Worm (Caenorhabditis elegans): ENCODE results near the gene Y59E9AL.4.
"Not testable (repeated sequence)": the region's sequence is repeated elsewhere in the genome, so short reads cannot be mapped to it uniquely, and the experiment has no call there.

Y59E9AL.4 gene

ce11 chrIV:5228619-5229018 is 13.6 kb upstream of the Y59E9AL.4 start, which contains the start of gene thn-6:
Gene thn-6 (plus strand): TSS chrIV:5228919.
- TF ChIP-seq egl-43 (GFP tag; IDR thresholded peaks at IDR 0.05): no peak
- TF ChIP-seq daf-12 (tag; optimal IDR thresholded peaks at IDR 0.05): no peak
- no peak for TF ChIP-seq dve-1 (tag; optimal IDR thresholded peaks at IDR 0.05; ENCODE audit: insufficient read depth)
- no peak for TF ChIP-seq ces-1 (GFP tag; optimal IDR thresholded peaks at IDR 0.05)
- TF ChIP-seq nhr-41 (GFP tag; IDR thresholded peaks at IDR 0.05): no peak
- no peak for TF ChIP-seq mdl-1 (tag; optimal IDR thresholded peaks at IDR 0.05)
- TF ChIP-seq ama-1 (optimal IDR thresholded peaks at IDR 0.05): no peak
- no peak for TF ChIP-seq gei-8 (GFP tag; optimal IDR thresholded peaks at IDR 0.05)

DNA sequence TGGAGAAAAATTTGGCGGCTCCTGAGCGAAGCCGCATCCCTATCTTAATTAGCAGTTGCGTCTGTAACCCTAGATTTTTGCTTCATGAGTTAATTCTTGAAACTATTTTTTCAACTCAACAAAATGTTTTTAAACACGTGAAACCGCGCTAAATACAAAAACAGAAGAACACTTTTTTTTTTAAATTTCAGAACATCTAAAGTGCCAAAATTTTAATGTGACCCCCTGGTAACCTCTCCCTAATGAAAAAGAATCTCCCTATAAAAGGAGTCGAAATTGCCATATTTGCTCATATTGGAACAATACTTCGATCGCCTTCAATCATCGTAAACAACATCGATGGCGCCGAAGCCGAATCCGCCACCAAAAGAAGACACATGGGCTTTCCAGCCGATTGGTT is 11.6 kb upstream of the Y59E9AL.4 start, which contains the start of gene nsph-4.1:
Gene nsph-4.1 (plus strand): TSS at position 301 of the 400 bp plus-strand sequence.
- not testable (repeated sequence) for TF ChIP-seq aha-1 (tag); nhr-77 (tag; optimal IDR thresholded peaks at IDR 0.05); nhr-102 (tag; optimal IDR thresholded peaks at IDR 0.05)

ce11 chrIV:5225277-5225822 is 10.4 kb upstream of the Y59E9AL.4 start, which contains the start of gene cylc-1:
Gene cylc-1 (minus strand): TSS chrIV:5225772.
- TF ChIP-seq F26F4.8 (GFP tag; conservative IDR thresholded peaks at IDR 0.05) (0 out of 2 replicates have a peak, but pooled peaks have one; percentile 13), arid-1 (GFP tag; conservative IDR thresholded peaks at IDR 0.05) (0 out of 2 replicates have a peak, but pooled peaks have one; percentile 12), set-16 (GFP tag; IDR thresholded peaks at IDR 0.05) (peak; percentile 82), pha-4 (GFP tag; IDR thresholded peaks at IDR 0.05) (peak; percentile 29; the same call in 1 of the 2 replicates)
- not testable (repeated sequence) for TF ChIP-seq pha-4 (tag; optimal IDR thresholded peaks at IDR 0.05)

ce11 chrIV:5224238-5224637 is 9.2 kb upstream of the Y59E9AL.4 start, which contains the start of gene Y59E9AL.8:
Gene Y59E9AL.8 (minus strand): TSS chrIV:5224338.
- TF ChIP-seq hif-1 (tag; optimal IDR thresholded peaks at IDR 0.05): no peak
- TF ChIP-seq unc-62 (GFP tag; optimal IDR thresholded peaks at IDR 0.05 in 1 of 2): no peak
- no peak for TF ChIP-seq unc-62 (tag; optimal IDR thresholded peaks at IDR 0.05)
- no peak for TF ChIP-seq ZK337.2 (GFP tag; IDR thresholded peaks at IDR 0.05)
- no peak for TF ChIP-seq mxl-2 (GFP tag; conservative IDR thresholded peaks at IDR 0.05)
- TF ChIP-seq F26F4.8 (GFP tag; conservative IDR thresholded peaks at IDR 0.05): no peak
- TF ChIP-seq mep-1 (tag; optimal IDR thresholded peaks at IDR 0.05): no peak
- TF ChIP-seq zag-1 (tag; optimal IDR thresholded peaks at IDR 0.05): no peak
- TF ChIP-seq ceh-32 (tag; optimal IDR thresholded peaks at IDR 0.05; ENCODE audit: poor library complexity): no peak
- no peak for TF ChIP-seq tag-97 (GFP tag; IDR thresholded peaks at IDR 0.05)
- TF ChIP-seq Y5F2A.4 (GFP tag; optimal IDR thresholded peaks at IDR 0.05): no peak
- TF ChIP-seq nhr-76 (tag; optimal IDR thresholded peaks at IDR 0.05): no peak
- TF ChIP-seq F37D6.2 (tag; optimal IDR thresholded peaks at IDR 0.05): no peak
- no peak for TF ChIP-seq nhr-41 (GFP tag; IDR thresholded peaks at IDR 0.05)
- no peak for TF ChIP-seq ceh-44 (GFP tag; IDR thresholded peaks at IDR 0.05)
- TF ChIP-seq hlh-11 (tag; optimal IDR thresholded peaks at IDR 0.05): no peak
- no peak for TF ChIP-seq nhr-102 (tag; optimal IDR thresholded peaks at IDR 0.05)
- TF ChIP-seq gei-8 (GFP tag; optimal IDR thresholded peaks at IDR 0.05): no peak
- TF ChIP-seq ceh-62 (tag; optimal IDR thresholded peaks at IDR 0.05): no peak
- no peak for TF ChIP-seq cey-2 (tag; optimal IDR thresholded peaks at IDR 0.05; ENCODE audit: borderline replicate concordance, insufficient read depth)

ce11 chrIV:5221721-5222120 is 6.7 kb upstream of the Y59E9AL.4 start:
- TF ChIP-seq aha-1 (tag): peak; percentile 65
- TF ChIP-seq T20F7.1 (GFP tag; optimal IDR thresholded peaks at IDR 0.05): no peak
- TF ChIP-seq Y105C5A.15 (GFP tag; IDR thresholded peaks at IDR 0.05): 0 out of 2 replicates have a peak, but pooled peaks have one; percentile 15
- TF ChIP-seq dmd-8 (GFP tag; IDR thresholded peaks at IDR 0.05): 0 out of 2 replicates have a peak, but pooled peaks have one; percentile 18
- TF ChIP-seq arid-1 (GFP tag; conservative IDR thresholded peaks at IDR 0.05): no peak
- peak; percentile 89 for TF ChIP-seq set-16 (GFP tag; IDR thresholded peaks at IDR 0.05)

All from whole organism, L4 larva.